Fruit fly (Drosophila melanogaster) S2 (cell line): ENCODE measurements around the gene Kots.

Experiments used
- CG8478 ChIP-seq: fragments of >200 bp; optimal IDR thresholded peaks from 2 replicates; lab custom pipeline; 2018
- CTCF ChIP-seq, 2 experiments: fragments of >200 bp; optimal IDR thresholded peaks; 2 replicates each; lab custom pipeline; 2018

Gene Kots

DNA sequence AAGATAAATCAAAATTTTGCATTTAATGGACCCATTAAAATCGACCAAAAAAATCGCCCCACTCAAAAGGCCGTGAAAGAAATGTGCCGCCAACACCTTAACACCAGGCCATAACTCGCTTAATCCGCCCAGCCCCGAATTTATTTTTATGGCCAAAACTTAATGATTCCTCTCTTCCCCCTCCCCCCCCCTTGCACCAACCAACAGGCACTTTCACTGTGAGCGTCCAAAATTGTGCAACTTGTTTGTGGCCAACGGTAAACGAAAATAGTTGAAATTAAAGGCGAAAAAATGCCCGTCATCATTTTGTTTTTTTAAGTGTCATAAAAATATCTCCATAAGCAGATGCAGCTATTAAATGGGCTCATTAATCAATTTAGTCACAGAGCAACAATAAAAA lies 17.9 kb downstream of the Kots start:
- TF ChIP-seq CG8478 (lab: Kevin White, UChicago) (no peak), CTCF (optimal IDR thresholded peaks at IDR 0.05; lab: Kevin White, UChicago) (no peak)

DNA sequence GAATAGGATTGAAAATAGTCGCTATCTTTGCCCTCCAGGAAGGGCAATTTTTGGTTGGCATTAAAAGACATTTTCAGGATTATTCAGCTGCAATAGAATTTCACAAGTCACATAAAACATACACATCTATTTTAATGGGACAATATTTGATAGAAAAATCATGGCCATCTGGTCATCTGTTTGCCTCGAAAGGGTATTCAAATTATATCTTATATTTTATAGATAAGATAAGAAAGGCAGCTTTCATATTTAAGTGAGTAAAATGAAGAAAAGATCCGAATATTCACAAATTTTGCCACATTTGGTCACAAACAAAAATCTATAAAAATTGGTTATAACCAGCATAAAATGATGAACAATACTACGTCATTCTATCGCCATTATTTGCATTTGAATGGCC lies 18.3 kb downstream of the Kots start, which contains the start of gene Art6:
Art6 (minus strand) TSS at position 101 of the 400 bp plus-strand sequence.
- TF ChIP-seq CG8478 (lab: Kevin White, UChicago), result no peak
- TF ChIP-seq CTCF (optimal IDR thresholded peaks at IDR 0.05; lab: Kevin White, UChicago), result no peak

- TF ChIP-seq CG8478 (lab: Kevin White, UChicago) (no peak), CTCF (optimal IDR thresholded peaks at IDR 0.05; lab: Kevin White, UChicago) (no peak)
Measured at dm6 chr3R:13943360-13943759, 20.6 kb downstream of the Kots start, which contains the start of gene Art9. Gene Art9, minus strand, starts transcription at chr3R:13943460.

DNA sequence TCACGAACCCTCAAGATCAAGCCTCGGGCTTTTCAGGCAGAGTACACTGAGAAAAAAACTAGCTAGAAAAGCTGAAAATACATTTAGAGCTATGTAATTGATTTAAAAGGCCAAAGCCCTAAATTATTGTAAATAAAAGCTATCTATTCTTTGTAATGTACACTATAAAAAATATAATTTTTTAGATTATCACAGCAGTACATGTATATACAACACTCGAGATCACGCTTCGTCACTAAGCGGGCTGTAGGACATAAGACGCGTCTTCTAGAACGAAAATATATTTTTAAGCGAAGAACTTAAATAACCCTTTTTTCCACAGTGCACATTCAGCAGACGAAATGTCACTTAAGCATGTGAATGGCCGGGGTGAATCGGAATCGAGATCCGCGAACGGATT lies 22.6 kb downstream of the Kots start:
- no peak for TF ChIP-seq CTCF (optimal IDR thresholded peaks at IDR 0.05; lab: Kevin White, UChicago)
- TF ChIP-seq CG8478 (lab: Kevin White, UChicago), result no peak

DNA sequence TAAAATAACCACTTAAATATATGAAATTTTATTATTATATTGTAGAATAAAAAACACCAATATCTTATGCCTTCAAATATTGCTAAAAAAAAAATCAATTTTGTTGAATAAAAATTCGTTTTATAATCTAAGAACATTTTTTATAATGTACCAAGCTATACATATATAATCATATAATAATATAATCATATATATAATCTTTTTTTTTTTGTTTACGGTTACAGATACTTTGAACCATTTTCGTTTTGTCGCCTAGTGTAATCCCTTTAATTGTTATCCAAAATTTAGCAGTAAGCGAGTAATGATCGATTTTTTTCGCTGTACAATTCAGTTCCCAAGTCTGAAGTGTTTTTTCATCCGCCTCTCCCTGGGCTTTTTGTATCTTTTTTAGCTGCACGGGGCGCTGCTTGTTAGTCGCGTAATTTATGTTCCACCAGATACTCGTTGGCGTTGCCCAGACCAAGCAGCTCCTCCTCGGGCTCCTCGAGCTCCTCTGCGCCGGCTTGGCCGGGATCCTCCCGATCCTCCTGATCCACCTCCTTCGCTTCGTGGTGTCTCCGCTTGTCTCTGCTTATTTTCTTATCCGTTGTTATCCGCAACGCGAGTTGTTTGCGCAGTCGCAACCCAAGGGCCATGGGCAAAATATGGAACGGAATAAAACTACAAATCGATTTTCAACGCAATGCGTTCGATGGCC lies 24.5 kb downstream of the Kots start:
- no peak for TF ChIP-seq CG8478 (lab: Kevin White, UChicago)
- no peak for TF ChIP-seq CTCF (optimal IDR thresholded peaks at IDR 0.05; lab: Kevin White, UChicago)

DNA sequence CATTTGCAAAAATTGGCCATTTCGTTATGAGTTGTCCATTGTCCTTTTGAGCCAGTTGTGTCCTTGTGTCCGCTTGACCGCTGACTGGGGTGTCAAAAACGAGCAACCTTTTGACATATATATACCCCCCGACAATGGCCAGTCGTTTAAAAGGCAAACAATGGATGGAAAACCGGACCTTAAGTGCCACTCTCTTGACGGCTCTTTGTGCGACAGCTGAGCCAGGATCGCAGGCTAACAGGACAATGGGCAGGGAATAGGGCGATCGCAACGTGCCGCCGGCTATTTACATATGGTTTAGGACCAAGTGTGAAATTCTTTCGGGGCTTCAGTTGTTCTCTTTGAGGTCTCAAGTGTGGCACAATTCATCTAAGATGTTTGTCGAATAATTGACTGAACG lies 27.7 kb downstream of the Kots start:
- TF ChIP-seq CTCF (optimal IDR thresholded peaks at IDR 0.05; lab: Kevin White, UChicago) (no peak), CG8478 (lab: Kevin White, UChicago) (no peak)

DNA sequence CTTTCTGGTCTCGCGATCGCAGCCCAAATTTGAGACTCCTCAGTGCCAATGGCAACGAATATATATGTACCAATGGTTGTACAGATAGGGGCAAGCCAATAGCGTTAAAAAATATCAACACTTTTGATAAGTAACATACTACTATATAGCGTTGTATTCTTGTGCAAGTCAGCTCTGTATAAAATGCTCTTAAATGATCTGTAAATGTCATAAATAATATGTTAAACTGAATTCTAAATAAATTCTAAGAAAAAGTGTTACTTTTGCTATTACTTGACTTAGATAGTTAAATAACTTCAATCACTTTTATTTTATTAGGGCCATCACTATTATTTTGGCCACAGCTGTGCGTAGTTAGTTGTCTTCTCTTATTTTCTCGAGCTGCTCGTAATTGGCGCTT lies 29.4 kb downstream of the Kots start:
- TF ChIP-seq CG8478 (lab: Kevin White, UChicago), result no peak
- TF ChIP-seq CTCF (optimal IDR thresholded peaks at IDR 0.05; lab: Kevin White, UChicago), result no peak

- TF ChIP-seq CG8478 (lab: Kevin White, UChicago) (no peak), CTCF (optimal IDR thresholded peaks at IDR 0.05; lab: Kevin White, UChicago) (no peak)
Measured at dm6 chr3R:13933966-13934365, 30.0 kb downstream of the Kots start.

dm6 chr3R:13931813-13932212 lies 32.2 kb downstream of the Kots start:
- TF ChIP-seq CTCF (optimal IDR thresholded peaks at IDR 0.05; lab: Kevin White, UChicago) (no peak), CG8478 (lab: Kevin White, UChicago) (no peak)

- TF ChIP-seq CG8478 (lab: Kevin White, UChicago) (no peak), CTCF (optimal IDR thresholded peaks at IDR 0.05; lab: Kevin White, UChicago) (no peak)
Measured at dm6 chr3R:13930252-13930651, 33.7 kb downstream of the Kots start.

dm6 chr3R:13927543-13927942 lies 36.4 kb downstream of the Kots start:
- TF ChIP-seq CG8478 (lab: Kevin White, UChicago) (no peak), CTCF (optimal IDR thresholded peaks at IDR 0.05; lab: Kevin White, UChicago) (no peak)

dm6 chr3R:13923626-13924025 lies 40.3 kb downstream of the Kots start:
- TF ChIP-seq CG8478 (lab: Kevin White, UChicago) (no peak), CTCF (optimal IDR thresholded peaks at IDR 0.05; lab: Kevin White, UChicago) (no peak)

- no peak for TF ChIP-seq CTCF (optimal IDR thresholded peaks at IDR 0.05; lab: Kevin White, UChicago)
- no peak for TF ChIP-seq CG8478 (lab: Kevin White, UChicago)
Measured at dm6 chr3R:13921806-13922515, 42.0 kb downstream of the Kots start.

DNA sequence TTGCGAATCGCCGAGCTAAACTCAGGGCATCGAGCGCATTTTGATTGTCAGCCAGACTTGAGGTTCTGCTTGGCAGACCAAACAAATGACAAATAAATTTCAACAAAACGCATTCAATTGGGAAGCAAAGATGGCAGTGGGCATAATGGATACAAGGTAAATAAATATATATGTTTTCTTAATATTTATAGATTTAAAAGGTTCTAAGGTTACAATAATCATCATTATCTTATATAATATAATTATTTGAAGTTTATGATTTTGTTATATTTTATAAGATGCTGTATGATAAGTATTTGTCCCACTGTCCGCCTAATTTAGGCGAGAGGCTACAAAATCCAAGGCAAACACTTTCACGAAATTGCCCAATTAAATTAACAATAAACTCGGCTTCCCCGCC lies 45.9 kb downstream of the Kots start:
- TF ChIP-seq CTCF (optimal IDR thresholded peaks at IDR 0.05; lab: Kevin White, UChicago) (no peak), CG8478 (lab: Kevin White, UChicago) (no peak)

DNA sequence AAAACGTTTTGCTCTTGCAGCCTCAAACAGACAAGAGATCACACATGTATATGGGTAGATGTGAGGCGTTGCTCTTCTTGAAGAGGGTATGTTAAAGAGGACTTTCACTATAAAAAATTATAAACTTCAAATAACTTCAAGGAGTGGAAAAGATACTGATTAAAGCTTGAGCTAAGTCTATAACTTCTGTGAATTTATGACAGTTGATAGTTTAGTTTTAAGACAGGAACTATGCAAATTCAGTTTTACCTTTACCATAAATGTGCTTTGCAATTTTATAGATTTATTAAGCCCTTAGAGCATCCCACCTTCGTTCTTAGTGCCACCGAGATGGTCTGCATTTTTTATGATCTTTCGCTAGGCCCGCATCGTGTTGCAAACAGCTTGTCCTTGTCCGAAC lies 47.4 kb downstream of the Kots start:
- TF ChIP-seq CG8478 (lab: Kevin White, UChicago) (no peak), CTCF (optimal IDR thresholded peaks at IDR 0.05; lab: Kevin White, UChicago) (no peak)
